Fruit fly (Drosophila melanogaster): ENCODE results near the gene CG31219.

Gene CG31219

dm6 chr3R:19641498-19642065 lies 9.2 kb upstream of the CG31219 start:
- TF ChIP-seq CG6163 (GFP tag; IDR thresholded peaks at IDR 0.05) (peak; percentile 94), dac (GFP tag; optimal IDR thresholded peaks at IDR 0.05) (peak; percentile 55), lz (GFP tag; optimal IDR thresholded peaks at IDR 0.05) (peak; percentile 71), Smox (GFP tag; optimal IDR thresholded peaks at IDR 0.05) (peak; percentile 77), Blimp-1 (GFP tag; optimal IDR thresholded peaks at IDR 0.05) (peak; percentile 61), CG32006 (GFP tag; optimal IDR thresholded peaks at IDR 0.05) (peak; percentile 82), CG3032 (tag; optimal IDR thresholded peaks at IDR 0.05) (peak; percentile 74), CG6792 (GFP tag; optimal IDR thresholded peaks at IDR 0.05) (peak; percentile 73), salr (GFP tag; optimal IDR thresholded peaks at IDR 0.05) (peak in 1 of 2 experiments; percentile 80), OdsH (GFP tag; optimal IDR thresholded peaks at IDR 0.05) (peak; percentile 80), cyc (GFP tag; optimal IDR thresholded peaks at IDR 0.05) (peak; percentile 71), Gug (GFP tag; IDR thresholded peaks at IDR 0.05) (peak; percentile 90), CG6808 (GFP tag; optimal IDR thresholded peaks at IDR 0.05) (peak; percentile 64), Eip78C (GFP tag) (peak; percentile 95), Ets21C (GFP tag; optimal IDR thresholded peaks at IDR 0.05) (peak; percentile 46), eg (GFP tag; IDR thresholded peaks at IDR 0.05) (peak; percentile 96), Eip75B (GFP tag; optimal IDR thresholded peaks at IDR 0.05) (peak; percentile 79), esn (GFP tag; optimal IDR thresholded peaks at IDR 0.05) (peak; percentile 85), fkh (GFP tag; optimal IDR thresholded peaks at IDR 0.05) (peak; percentile 73), CG4318 (GFP tag; optimal IDR thresholded peaks at IDR 0.05) (peak; percentile 68), CG10669 (GFP tag; optimal IDR thresholded peaks at IDR 0.05) (peak; percentile 66), CG31627 (GFP tag; optimal IDR thresholded peaks at IDR 0.05) (peak; percentile 62), CG3919 (GFP tag; optimal IDR thresholded peaks at IDR 0.05) (peak; percentile 85), acj6 (GFP tag; optimal IDR thresholded peaks at IDR 0.05) (peak; percentile 69), CG8632 (GFP tag; optimal IDR thresholded peaks at IDR 0.05) (peak; percentile 83), CG1621 (tag; optimal IDR thresholded peaks at IDR 0.05) (peak; percentile 59), dsx (GFP tag; optimal IDR thresholded peaks at IDR 0.05; ENCODE audit: poor library complexity, severe bottlenecking) (peak; percentile 55), CG11902 (GFP tag; optimal IDR thresholded peaks at IDR 0.05) (peak; percentile 49), net (GFP tag; optimal IDR thresholded peaks at IDR 0.05) (peak; percentile 78), Sox102F (GFP tag; optimal IDR thresholded peaks at IDR 0.05) (peak; percentile 73), CG8319 (GFP tag; optimal IDR thresholded peaks at IDR 0.05) (peak; percentile 45), CG7368 (GFP tag; optimal IDR thresholded peaks at IDR 0.05) (peak; percentile 70), ss (GFP tag; optimal IDR thresholded peaks at IDR 0.05) (peak; percentile 40 to 66), CG15336 (GFP tag; IDR thresholded peaks at IDR 0.05) (peak; percentile 95), spab (GFP tag; optimal IDR thresholded peaks at IDR 0.05) (peak; percentile 54), Eip93F (GFP tag; optimal IDR thresholded peaks at IDR 0.05) (peak; percentile 52), CG11762 (GFP tag; optimal IDR thresholded peaks at IDR 0.05; ENCODE audit: insufficient read depth) (peak; percentile 55), Met (GFP tag; optimal IDR thresholded peaks at IDR 0.05) (peak; percentile 79), achi (GFP tag; optimal IDR thresholded peaks at IDR 0.05) (peak; percentile 76), CG6854 (GFP tag; optimal IDR thresholded peaks at IDR 0.05) (no peak), fd85E (GFP tag; optimal IDR thresholded peaks at IDR 0.05) (peak; percentile 36), pdm3 (GFP tag; optimal IDR thresholded peaks at IDR 0.05) (peak; percentile 77), topi (GFP tag; optimal IDR thresholded peaks at IDR 0.05) (peak; percentile 77), CG11294 (GFP tag; IDR thresholded peaks at IDR 0.05) (peak; percentile 78), Hr39 (GFP tag; optimal IDR thresholded peaks at IDR 0.05) (peak; percentile 35), vri (GFP tag; optimal IDR thresholded peaks at IDR 0.05) (peak; percentile 79), CG10631 (GFP tag; optimal IDR thresholded peaks at IDR 0.05) (peak; percentile 80), CG6276 (GFP tag; optimal IDR thresholded peaks at IDR 0.05) (peak; percentile 86), Hr4 (GFP tag; optimal IDR thresholded peaks at IDR 0.05) (peak; percentile 86), Sox14 (GFP tag; optimal IDR thresholded peaks at IDR 0.05) (peak; percentile 59), CG9139 (GFP tag; optimal IDR thresholded peaks at IDR 0.05) (peak; percentile 47)
